Fruit fly (Drosophila melanogaster): ENCODE data around the gene Ncoa6.

Ncoa6 gene

DNA sequence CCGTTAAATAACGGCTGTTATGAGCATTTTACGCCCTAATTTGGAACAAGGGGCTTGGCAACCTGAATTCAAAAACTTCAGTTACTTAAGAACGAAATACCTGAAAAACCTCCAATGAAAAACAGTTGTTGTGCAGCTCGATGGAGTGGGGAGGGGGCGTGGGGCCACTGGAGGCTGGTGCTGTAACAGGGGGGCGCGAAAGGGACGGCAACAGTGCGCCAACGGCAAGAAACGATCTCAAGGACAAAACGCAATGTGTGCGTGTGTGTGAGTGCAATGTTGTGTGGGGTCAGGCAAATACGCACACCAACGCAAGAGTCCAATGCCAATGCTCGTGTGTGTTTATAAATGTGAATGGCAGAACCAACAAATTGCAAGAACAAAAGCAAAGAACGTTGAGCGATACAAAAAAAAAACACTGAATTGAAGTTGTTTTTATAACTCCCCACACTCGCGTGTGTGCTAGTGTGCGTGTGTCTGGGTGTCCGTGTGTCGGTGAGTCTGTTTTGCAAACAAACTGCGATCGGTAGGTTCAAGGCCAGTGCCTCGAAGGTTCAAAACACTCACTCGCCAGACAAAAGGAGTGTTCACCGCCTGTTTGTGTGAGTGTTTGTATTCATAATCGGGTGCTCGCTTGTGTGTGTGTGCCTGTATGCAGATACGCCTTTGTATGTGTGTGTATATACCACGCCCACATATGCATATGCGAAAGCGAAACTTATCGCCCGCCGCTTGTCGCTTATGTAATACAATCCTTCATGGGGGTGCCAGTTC, 34.4 kb downstream of the Ncoa6 start (continued):
- TF ChIP-seq achi (GFP tag; optimal IDR thresholded peaks at IDR 0.05) (no peak), Eip75B (GFP tag; optimal IDR thresholded peaks at IDR 0.05) (peak; percentile 20), CG3032 (tag; optimal IDR thresholded peaks at IDR 0.05) (peak; percentile 34), Hr4 (GFP tag; optimal IDR thresholded peaks at IDR 0.05) (no peak), Sox15 (GFP tag; optimal IDR thresholded peaks at IDR 0.05) (no peak), esn (GFP tag; optimal IDR thresholded peaks at IDR 0.05) (no peak), CG11762 (GFP tag; optimal IDR thresholded peaks at IDR 0.05; ENCODE audit: insufficient read depth) (no peak), dsx (GFP tag; optimal IDR thresholded peaks at IDR 0.05; ENCODE audit: poor library complexity, severe bottlenecking) (peak; percentile 66), CG8319 (GFP tag; optimal IDR thresholded peaks at IDR 0.05) (no peak), CG16779 (tag; optimal IDR thresholded peaks at IDR 0.05) (no peak), CG6163 (GFP tag; IDR thresholded peaks at IDR 0.05) (peak; percentile 35; the same call in 2 of the 3 replicates), Gug (GFP tag; IDR thresholded peaks at IDR 0.05) (no peak), CG4318 (GFP tag; optimal IDR thresholded peaks at IDR 0.05) (no peak), lz (GFP tag; optimal IDR thresholded peaks at IDR 0.05) (no peak), CG8119 (GFP tag; IDR thresholded peaks at IDR 0.05) (no peak), CG6808 (GFP tag; optimal IDR thresholded peaks at IDR 0.05) (peak; percentile 20), CG11902 (GFP tag; optimal IDR thresholded peaks at IDR 0.05) (no peak)

DNA sequence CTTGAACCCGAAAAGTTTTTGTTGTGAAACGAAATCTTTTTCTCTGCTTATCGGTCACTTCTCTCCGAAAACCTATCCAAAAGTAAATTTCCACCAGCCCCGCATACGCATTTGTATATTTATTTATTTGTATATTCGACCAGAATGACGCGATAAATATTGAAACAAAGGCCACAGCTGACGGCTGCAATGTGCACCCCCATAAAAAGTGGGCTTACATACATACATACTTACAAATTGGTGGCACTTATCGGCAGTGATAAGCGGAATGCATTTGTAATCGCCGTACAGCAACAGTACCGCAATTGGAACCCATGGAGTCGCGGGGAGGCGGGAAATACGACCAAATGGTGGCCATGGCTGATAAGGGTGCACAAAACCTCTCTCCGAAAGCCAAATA, 35.3 kb downstream of the Ncoa6 start:
- TF ChIP-seq Eip78C (GFP tag) (no peak), Eip93F (GFP tag; optimal IDR thresholded peaks at IDR 0.05) (peak; percentile 75), fkh (GFP tag; optimal IDR thresholded peaks at IDR 0.05) (peak; percentile 58), Sox14 (GFP tag; optimal IDR thresholded peaks at IDR 0.05) (peak; percentile 64), svp (GFP tag) (peak; percentile 93), Hr4 (GFP tag; optimal IDR thresholded peaks at IDR 0.05) (no peak), CG10631 (GFP tag; optimal IDR thresholded peaks at IDR 0.05) (no peak), Met (GFP tag; optimal IDR thresholded peaks at IDR 0.05) (peak; percentile 21)

DNA sequence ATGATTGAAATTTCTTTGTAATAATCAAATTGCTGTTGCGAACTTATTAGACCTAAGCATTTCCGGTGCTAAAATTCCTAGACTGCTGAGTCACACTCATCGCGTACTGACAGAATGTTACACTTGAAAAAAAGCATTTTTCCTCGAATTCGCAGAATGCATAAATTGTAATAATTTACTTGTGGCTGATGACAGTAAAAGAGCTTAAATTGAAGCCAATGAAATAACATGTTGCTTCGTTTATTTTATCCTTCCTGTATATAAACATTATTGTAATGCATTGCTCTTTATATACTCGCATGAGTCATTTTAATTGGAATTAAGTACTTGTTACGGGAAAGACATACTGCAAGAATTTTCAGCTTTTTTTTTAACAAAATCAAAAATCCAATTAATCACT, 36.0 kb downstream of the Ncoa6 start:
- TF ChIP-seq Blimp-1 (GFP tag; optimal IDR thresholded peaks at IDR 0.05) (no peak), Ets96B (tag; optimal IDR thresholded peaks at IDR 0.05) (no peak), acj6 (GFP tag; optimal IDR thresholded peaks at IDR 0.05) (peak; percentile 39), achi (GFP tag; optimal IDR thresholded peaks at IDR 0.05) (no peak), topi (GFP tag; optimal IDR thresholded peaks at IDR 0.05) (peak; percentile 39), CG6792 (GFP tag; optimal IDR thresholded peaks at IDR 0.05) (no peak), CG10631 (GFP tag; optimal IDR thresholded peaks at IDR 0.05) (peak; percentile 15), CG6808 (GFP tag; optimal IDR thresholded peaks at IDR 0.05) (no peak), OdsH (GFP tag; optimal IDR thresholded peaks at IDR 0.05) (no peak), CG10669 (GFP tag; optimal IDR thresholded peaks at IDR 0.05) (peak; percentile 46), ss (GFP tag; optimal IDR thresholded peaks at IDR 0.05) (no peak), fd59A (GFP tag; optimal IDR thresholded peaks at IDR 0.05) (no peak), lz (GFP tag; optimal IDR thresholded peaks at IDR 0.05) (peak; percentile 27), Lpt (GFP tag; optimal IDR thresholded peaks at IDR 0.05) (no peak), CG8319 (GFP tag; optimal IDR thresholded peaks at IDR 0.05) (no peak), CG11762 (GFP tag; optimal IDR thresholded peaks at IDR 0.05; ENCODE audit: insufficient read depth) (no peak), vri (GFP tag; optimal IDR thresholded peaks at IDR 0.05) (no peak), Eip75B (GFP tag; optimal IDR thresholded peaks at IDR 0.05) (no peak), CG34406 (GFP tag; optimal IDR thresholded peaks at IDR 0.05) (no peak), Met (GFP tag; optimal IDR thresholded peaks at IDR 0.05) (no peak), Sox102F (GFP tag; optimal IDR thresholded peaks at IDR 0.05) (peak; percentile 9), esn (GFP tag; optimal IDR thresholded peaks at IDR 0.05) (no peak), dsx (GFP tag; optimal IDR thresholded peaks at IDR 0.05; ENCODE audit: poor library complexity, severe bottlenecking) (no peak), pdm3 (GFP tag; optimal IDR thresholded peaks at IDR 0.05) (peak; percentile 10), CG3032 (tag; optimal IDR thresholded peaks at IDR 0.05) (peak; percentile 12), CG7368 (GFP tag; optimal IDR thresholded peaks at IDR 0.05) (no peak), CG6276 (GFP tag; optimal IDR thresholded peaks at IDR 0.05) (no peak), fkh (GFP tag; optimal IDR thresholded peaks at IDR 0.05) (no peak), CG8119 (GFP tag; IDR thresholded peaks at IDR 0.05) (no peak), CG15336 (GFP tag; IDR thresholded peaks at IDR 0.05) (no peak), Sox15 (GFP tag; optimal IDR thresholded peaks at IDR 0.05) (no peak), CG16779 (tag; optimal IDR thresholded peaks at IDR 0.05) (no peak), fd85E (GFP tag; optimal IDR thresholded peaks at IDR 0.05) (no peak), CG6854 (GFP tag; optimal IDR thresholded peaks at IDR 0.05) (no peak), dac (GFP tag; optimal IDR thresholded peaks at IDR 0.05) (no peak), Ets21C (GFP tag; optimal IDR thresholded peaks at IDR 0.05) (no peak)
